Worm (Caenorhabditis elegans): ENCODE results near the gene twk-18.

DNA sequence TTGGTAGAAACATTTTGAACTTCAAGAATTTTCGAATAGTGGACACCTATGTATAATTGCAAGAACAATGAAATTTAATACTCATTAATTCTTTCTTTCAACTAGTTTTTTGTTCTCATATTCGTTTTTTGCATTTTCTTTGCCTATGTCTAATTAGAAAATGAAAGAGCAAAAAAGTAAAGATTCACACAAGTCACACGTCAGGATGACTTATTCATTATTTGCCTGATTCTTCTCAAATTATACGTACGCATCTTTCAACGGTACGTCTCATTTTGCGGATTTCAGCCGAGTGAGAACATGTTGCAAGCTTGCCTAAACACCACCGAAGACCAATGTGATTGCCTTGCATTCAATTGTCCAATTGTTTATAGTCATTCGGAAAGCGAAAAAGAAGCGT is 7.3 kb upstream of the twk-18 start, which contains the start of gene nmur-1:
- TF ChIP-seq nhr-21 (tag; optimal IDR thresholded peaks at IDR 0.05) (no peak), nhr-12 (tag; optimal IDR thresholded peaks at IDR 0.05) (no peak), crh-2 (tag; optimal IDR thresholded peaks at IDR 0.05) (no peak), unc-39 (tag; optimal IDR thresholded peaks at IDR 0.05) (no peak), C34F6.9 (tag; optimal IDR thresholded peaks at IDR 0.05) (no peak), fos-1 (tag; optimal IDR thresholded peaks at IDR 0.05) (no peak), nhr-25 (tag; optimal IDR thresholded peaks at IDR 0.05) (no peak), lin-11 (tag; optimal IDR thresholded peaks at IDR 0.05) (no peak), nhr-237 (tag; optimal IDR thresholded peaks at IDR 0.05) (no peak), ztf-11 (tag; optimal IDR thresholded peaks at IDR 0.05) (no peak), zag-1 (tag; optimal IDR thresholded peaks at IDR 0.05) (no peak), ceh-82 (tag; optimal IDR thresholded peaks at IDR 0.05) (no peak), lin-13 (GFP tag; optimal IDR thresholded peaks at IDR 0.05) (no peak)
